Worm (Caenorhabditis elegans) whole organism, L3 larva: ENCODE data around the gene str-108.

ENCODE experiments used
- ceh-16 ChIP-seq: sonication (generic microtip); optimal IDR thresholded peaks from 2 replicates; lab custom pipeline; 2017; ENCODE audit warnings: missing biosample characterization, missing genetic modification characterization
- mdl-1 ChIP-seq: fragments of 150-350 bp; optimal IDR thresholded peaks from 2 replicates; lab custom pipeline; 2014; ENCODE audit warnings: missing biosample characterization, missing genetic modification characterization
- nfya-1 ChIP-seq: sonication (generic microtip); optimal IDR thresholded peaks from 2 replicates; lab custom pipeline; 2017; ENCODE audit warnings: missing genetic modification characterization, mild to moderate bottlenecking, missing compliant biosample characterization, antibody characterized with exemption, moderate library complexity; ENCODE audit not compliant: insufficient read depth
- nhr-11 ChIP-seq: fragments of 150-350 bp; optimal IDR thresholded peaks from 2 replicates; lab custom pipeline; 2014; ENCODE audit warnings: missing biosample characterization, missing genetic modification characterization
- unc-62 ChIP-seq: fragments of 150-350 bp; sonication (generic microtip); optimal IDR thresholded peaks from 4 replicates; lab custom pipeline; 2014; ENCODE audit warnings: missing biosample characterization, missing genetic modification reagents, missing genetic modification characterization
- ztf-11 ChIP-seq: fragments of 150-350 bp; optimal IDR thresholded peaks from 2 replicates; lab custom pipeline; 2014; ENCODE audit warnings: missing biosample characterization, missing genetic modification characterization

- TF ChIP-seq nfya-1 (tag; lab: Kevin White, UChicago): no peak
- TF ChIP-seq unc-62: no peak
- no peak for TF ChIP-seq nhr-11 (tag; lab: Kevin White, UChicago)
- no peak for TF ChIP-seq mdl-1 (tag; lab: Kevin White, UChicago)
- TF ChIP-seq ztf-11: no peak
- TF ChIP-seq ceh-16 (tag; lab: Kevin White, UChicago): no peak
Measured at ce11 chrV:16183357-16183756, 17.3 kb downstream of the str-108 start, which contains the start of gene srz-14.
